Worm (Caenorhabditis elegans): ENCODE measurements around the gene gst-40.

- no peak for TF ChIP-seq W03F9.2 (tag; optimal IDR thresholded peaks at IDR 0.05)
- no peak for TF ChIP-seq him-1 (tag; optimal IDR thresholded peaks at IDR 0.05)
- TF ChIP-seq dao-5 (tag; optimal IDR thresholded peaks at IDR 0.05): no peak
Observed at ce11 chrIV:756421-756820, 3.9 kb upstream of the gst-40 start, which contains the start of gene srt-23.

All from whole organism, L4/young adult.